Worm (Caenorhabditis elegans) whole organism, L2 larva: ENCODE data around the gene amt-4.

ENCODE experiments used
- C34F6.9 ChIP-seq: fragments of 150-350 bp; optimal IDR thresholded peaks from 2 replicates; lab custom pipeline; 2014; ENCODE audit warnings: missing biosample characterization, missing genetic modification characterization
- F13H6.1 ChIP-seq: sonication (generic microtip); optimal IDR thresholded peaks from 2 replicates; lab custom pipeline; 2016; ENCODE audit warnings: missing genetic modification characterization, missing compliant biosample characterization
- R02D3.7 ChIP-seq: fragments of 150-350 bp; optimal IDR thresholded peaks from 2 replicates; lab custom pipeline; 2014; ENCODE audit warnings: missing biosample characterization, missing genetic modification characterization
- Y55F3AM.14 ChIP-seq: fragments of 200-800 bp; sonication (Bioruptor generic); optimal IDR thresholded peaks from 2 replicates; lab custom pipeline; 2018; ENCODE audit warnings: mild to moderate bottlenecking, missing genetic modification characterization, missing compliant biosample characterization
- ZK546.5 ChIP-seq: sonication (generic microtip); optimal IDR thresholded peaks from 2 replicates; lab custom pipeline; 2017; ENCODE audit warnings: missing biosample characterization, missing genetic modification characterization
- alr-1 ChIP-seq: fragments of 150-350 bp; optimal IDR thresholded peaks from 2 replicates; lab custom pipeline; 2014; ENCODE audit warnings: missing biosample characterization, missing genetic modification characterization
- aly-2 ChIP-seq: fragments of 150-350 bp; optimal IDR thresholded peaks from 2 replicates; lab custom pipeline; 2014; ENCODE audit warnings: missing biosample characterization, missing genetic modification characterization
- ama-1 ChIP-seq: fragments of 150-350 bp; optimal IDR thresholded peaks from 2 replicates; lab custom pipeline; 2018; ENCODE audit warnings: inconsistent platforms
- blmp-1 ChIP-seq: sonication (generic microtip); optimal IDR thresholded peaks from 2 replicates; lab custom pipeline; 2017; ENCODE audit warnings: missing genetic modification characterization, mild to moderate bottlenecking, missing compliant biosample characterization, antibody characterized with exemption, moderate library complexity; ENCODE audit not compliant: insufficient read depth
- ceh-16 ChIP-seq: fragments of 150-350 bp; optimal IDR thresholded peaks from 2 replicates; lab custom pipeline; 2014; ENCODE audit warnings: missing biosample characterization, missing genetic modification characterization
- ceh-82 ChIP-seq: fragments of 150-350 bp; optimal IDR thresholded peaks from 2 replicates; lab custom pipeline; 2014; ENCODE audit warnings: missing biosample characterization, missing genetic modification characterization
- crh-2 ChIP-seq: sonication (generic microtip); optimal IDR thresholded peaks from 2 replicates; lab custom pipeline; 2017; ENCODE audit warnings: missing biosample characterization, missing genetic modification characterization
- dmd-4 ChIP-seq: sonication (generic microtip); optimal IDR thresholded peaks from 2 replicates; lab custom pipeline; 2017; ENCODE audit warnings: missing biosample characterization, missing genetic modification characterization
- egl-27 ChIP-seq: sonication (generic microtip); optimal IDR thresholded peaks from 3 replicates; lab custom pipeline; 2017; ENCODE audit warnings: missing biosample characterization, missing genetic modification reagents, missing genetic modification characterization
- elt-1 ChIP-seq: fragments of 150-350 bp; optimal IDR thresholded peaks from 2 replicates; lab custom pipeline; 2014; ENCODE audit warnings: missing biosample characterization, missing genetic modification characterization
- elt-3 ChIP-seq: sonication (generic microtip); optimal IDR thresholded peaks from 2 replicates; lab custom pipeline; 2017; ENCODE audit warnings: missing biosample characterization, missing genetic modification characterization
- fos-1 ChIP-seq: fragments of 150-350 bp; optimal IDR thresholded peaks from 2 replicates; lab custom pipeline; 2014; ENCODE audit warnings: missing biosample characterization, missing genetic modification characterization
- gmeb-1 ChIP-seq: fragments of 150-350 bp; optimal IDR thresholded peaks from 2 replicates; lab custom pipeline; 2014; ENCODE audit warnings: missing biosample characterization, missing genetic modification characterization
- lin-11 ChIP-seq: fragments of 150-350 bp; sonication (generic microtip); optimal IDR thresholded peaks from 2 replicates; lab custom pipeline; 2014; ENCODE audit warnings: missing biosample characterization, missing genetic modification characterization, inconsistent platforms, mixed read lengths
- lin-13 ChIP-seq: fragments of 150-350 bp; optimal IDR thresholded peaks from 2 replicates; lab custom pipeline; 2014; ENCODE audit warnings: missing biosample characterization, missing genetic modification reagents, missing genetic modification characterization
- lin-39 ChIP-seq: fragments of 150-350 bp; optimal IDR thresholded peaks from 2 replicates; lab custom pipeline; 2014; ENCODE audit warnings: missing biosample characterization, missing genetic modification reagents, missing genetic modification characterization
- mab-5 ChIP-seq: fragments of 150-350 bp; optimal IDR thresholded peaks from 2 replicates; lab custom pipeline; 2014; ENCODE audit warnings: missing biosample characterization, missing genetic modification characterization
- mbf-1 ChIP-seq: sonication (generic microtip); optimal IDR thresholded peaks from 2 replicates; lab custom pipeline; 2017; ENCODE audit warnings: missing biosample characterization, missing genetic modification characterization
- mdl-1 ChIP-seq, 2 experiments: fragments of 150-350 bp in 1 of 2; sonication (generic microtip) in 1 of 2; optimal IDR thresholded peaks; 2 replicates each; lab custom pipeline; 2017; ENCODE audit warnings: missing biosample characterization in 2 of 2, missing genetic modification characterization in 2 of 2
- nhr-10 ChIP-seq: sonication (generic microtip); optimal IDR thresholded peaks from 2 replicates; lab custom pipeline; 2017; ENCODE audit warnings: missing biosample characterization, missing genetic modification characterization
- nhr-11 ChIP-seq: fragments of 150-350 bp; optimal IDR thresholded peaks from 2 replicates; lab custom pipeline; 2014; ENCODE audit warnings: missing biosample characterization, missing genetic modification characterization
- nhr-12 ChIP-seq: fragments of 150-350 bp; optimal IDR thresholded peaks from 2 replicates; lab custom pipeline; 2014; ENCODE audit warnings: missing biosample characterization, missing genetic modification characterization
- nhr-129 ChIP-seq: fragments of 150-350 bp; optimal IDR thresholded peaks from 2 replicates; lab custom pipeline; 2014; ENCODE audit warnings: missing biosample characterization, missing genetic modification characterization
- nhr-23 ChIP-seq: fragments of 150-350 bp; optimal IDR thresholded peaks from 2 replicates; lab custom pipeline; 2014; ENCODE audit warnings: missing biosample characterization, missing genetic modification reagents, missing genetic modification characterization
- nhr-237 ChIP-seq: fragments of 150-350 bp; optimal IDR thresholded peaks from 2 replicates; lab custom pipeline; 2014; ENCODE audit warnings: missing biosample characterization, missing genetic modification characterization
- nhr-25 ChIP-seq: fragments of 150-350 bp; sonication (generic microtip); optimal IDR thresholded peaks from 3 replicates; lab custom pipeline; 2014; ENCODE audit warnings: missing biosample characterization, missing genetic modification characterization
- nhr-6 ChIP-seq: fragments of 150-350 bp; optimal IDR thresholded peaks from 2 replicates; lab custom pipeline; 2014; ENCODE audit warnings: missing biosample characterization, missing genetic modification characterization
- nhr-77 ChIP-seq: fragments of 150-350 bp; optimal IDR thresholded peaks from 2 replicates; lab custom pipeline; 2014; ENCODE audit warnings: missing biosample characterization, missing genetic modification characterization
- peb-1 ChIP-seq: fragments of 150-350 bp; optimal IDR thresholded peaks from 2 replicates; lab custom pipeline; 2014; ENCODE audit warnings: missing biosample characterization, missing genetic modification characterization
- sem-4 ChIP-seq: fragments of 150-350 bp; optimal IDR thresholded peaks from 2 replicates; lab custom pipeline; 2014; ENCODE audit warnings: missing biosample characterization, missing genetic modification reagents, missing genetic modification characterization
- skn-1 ChIP-seq: sonication (generic microtip); optimal IDR thresholded peaks from 2 replicates; lab custom pipeline; 2017; ENCODE audit warnings: missing biosample characterization, missing genetic modification characterization
- sma-3 ChIP-seq: sonication (generic microtip); optimal IDR thresholded peaks from 2 replicates; lab custom pipeline; 2016; ENCODE audit warnings: missing genetic modification reagents, missing genetic modification characterization, missing compliant biosample characterization
- sma-9 ChIP-seq, 2 experiments: fragments of 150-350 bp in 1 of 2; sonication (generic microtip) in 1 of 2; optimal IDR thresholded peaks; 2 replicates each; lab custom pipeline; 2014 to 2016; ENCODE audit warnings: missing genetic modification characterization in 2 of 2, mild to moderate bottlenecking in 1 of 2, missing biosample characterization in 1 of 2, missing compliant biosample characterization in 1 of 2, missing genetic modification reagents in 1 of 2, moderate library complexity in 1 of 2
- snpc-4 ChIP-seq: fragments of 150-350 bp; optimal IDR thresholded peaks from 2 replicates; lab custom pipeline; 2014; ENCODE audit warnings: missing biosample characterization, missing genetic modification characterization
- unc-39 ChIP-seq: fragments of 150-350 bp; optimal IDR thresholded peaks from 2 replicates; lab custom pipeline; 2014; ENCODE audit warnings: missing biosample characterization, missing genetic modification characterization
- unc-55 ChIP-seq: fragments of 150-350 bp; sonication (generic microtip); optimal IDR thresholded peaks from 3 replicates; lab custom pipeline; 2014; ENCODE audit warnings: missing biosample characterization, missing genetic modification reagents, missing genetic modification characterization
- unc-62 ChIP-seq: fragments of 150-350 bp; optimal IDR thresholded peaks from 2 replicates; lab custom pipeline; 2014; ENCODE audit warnings: missing biosample characterization, missing genetic modification reagents, missing genetic modification characterization
- zag-1 ChIP-seq: fragments of 150-350 bp; optimal IDR thresholded peaks from 2 replicates; lab custom pipeline; 2014; ENCODE audit warnings: missing biosample characterization, missing genetic modification characterization
- ztf-1 ChIP-seq: fragments of 200-800 bp; sonication (Bioruptor generic); conservative IDR thresholded peaks from 2 replicates; pipeline ENCODE4 v1.3.6; 2022; ENCODE audit warnings: missing genetic modification characterization, missing compliant biosample characterization
- ztf-11 ChIP-seq: sonication (generic microtip); optimal IDR thresholded peaks from 2 replicates; lab custom pipeline; 2017; ENCODE audit warnings: missing biosample characterization, missing genetic modification characterization

amt-4 gene

ce11 chrX:4578581-4578980 lies 13.5 kb downstream of the amt-4 start:
- TF ChIP-seq ZK546.5 (tag; lab: Kevin White, UChicago) (no peak), dmd-4 (no peak), egl-27 (tag; lab: Kevin White, UChicago) (no peak), aly-2 (tag; lab: Kevin White, UChicago) (no peak), mdl-1 (tag; optimal IDR thresholded peaks at IDR 0.05; lab: Kevin White, UChicago) (no peak), sma-3 (GFP tag; lab: Kevin White, UChicago) (no peak), sma-9 (GFP tag; optimal IDR thresholded peaks at IDR 0.05; lab: Kevin White, UChicago) (no peak), sma-9 (tag; optimal IDR thresholded peaks at IDR 0.05; lab: Kevin White, UChicago) (no peak), C34F6.9 (tag; lab: Kevin White, UChicago) (no peak), lin-39 (tag; lab: Kevin White, UChicago) (no peak), snpc-4 (tag; lab: Kevin White, UChicago) (no peak)

ce11 chrX:4585579-4585978 lies 20.5 kb downstream of the amt-4 start, which contains the start of gene C05E11.7:
TSS of gene C05E11.7 (minus strand) at chrX:4585679.
- TF ChIP-seq unc-55 (no peak), mbf-1 (no peak), nhr-237 (tag; lab: Kevin White, UChicago) (no peak), elt-3 (tag; lab: Kevin White, UChicago) (no peak), peb-1 (tag; lab: Kevin White, UChicago) (no peak), ztf-1 (no peak), ztf-11 (tag; lab: Kevin White, UChicago) (no peak)

ce11 chrX:4586617-4587016 lies 21.5 kb downstream of the amt-4 start, which contains the start of gene C05E11.2:
TSS of gene C05E11.2 (plus strand) at chrX:4586917.
- TF ChIP-seq dmd-4 (no peak), sem-4 (tag; lab: Kevin White, UChicago) (no peak), mdl-1 (tag; optimal IDR thresholded peaks at IDR 0.05; lab: Kevin White, UChicago) (no peak), ztf-11 (tag; lab: Kevin White, UChicago) (no peak), unc-62 (GFP tag; lab: Kevin White, UChicago) (no peak), ama-1 (lab: Kevin White, UChicago) (no peak), nhr-23 (tag; lab: Kevin White, UChicago) (no peak), fos-1 (no peak), ceh-16 (no peak), nhr-6 (tag; lab: Kevin White, UChicago) (no peak), unc-55 (no peak), zag-1 (tag; lab: Kevin White, UChicago) (no peak), F13H6.1 (no peak), nhr-237 (tag; lab: Kevin White, UChicago) (no peak), sma-9 (GFP tag; optimal IDR thresholded peaks at IDR 0.05; lab: Kevin White, UChicago) (no peak), sma-9 (tag; optimal IDR thresholded peaks at IDR 0.05; lab: Kevin White, UChicago) (no peak), unc-39 (no peak), ztf-1 (no peak)

- peak; percentile 67 for TF ChIP-seq unc-55
- no peak for TF ChIP-seq snpc-4 (tag; lab: Kevin White, UChicago)
- TF ChIP-seq crh-2 (tag; lab: Kevin White, UChicago): peak; percentile 53
- TF ChIP-seq R02D3.7 (tag; lab: Kevin White, UChicago): no peak
- no peak for TF ChIP-seq mab-5 (tag; lab: Kevin White, UChicago)
- peak; percentile 35 for TF ChIP-seq sem-4 (tag; lab: Kevin White, UChicago)
- TF ChIP-seq skn-1 (tag; lab: Kevin White, UChicago): no peak
- no peak for TF ChIP-seq lin-11
- TF ChIP-seq nhr-12 (tag; lab: Kevin White, UChicago): no peak
- TF ChIP-seq Y55F3AM.14 (GFP tag; lab: Kevin White, UChicago): no peak
- peak; percentile 8 for TF ChIP-seq F13H6.1
- no peak for TF ChIP-seq elt-1 (tag; lab: Kevin White, UChicago)
- TF ChIP-seq lin-39 (tag; lab: Kevin White, UChicago): no peak
- TF ChIP-seq nhr-23 (tag; lab: Kevin White, UChicago): no peak
- no peak for TF ChIP-seq ceh-16
- no peak for TF ChIP-seq peb-1 (tag; lab: Kevin White, UChicago)
- no peak for TF ChIP-seq nhr-6 (tag; lab: Kevin White, UChicago)
- TF ChIP-seq ama-1 (lab: Kevin White, UChicago): no peak
- no peak for TF ChIP-seq nhr-77 (tag; lab: Kevin White, UChicago)
- no peak for TF ChIP-seq nhr-10
- TF ChIP-seq elt-3 (tag; lab: Kevin White, UChicago): no peak
- TF ChIP-seq mbf-1: no peak
- TF ChIP-seq alr-1 (tag; lab: Kevin White, UChicago): no peak
- TF ChIP-seq gmeb-1 (tag; lab: Kevin White, UChicago): no peak
- TF ChIP-seq unc-39: no peak
- TF ChIP-seq dmd-4: no peak
- no peak for TF ChIP-seq ceh-82
- peak; percentile 12 for TF ChIP-seq lin-13 (GFP tag; lab: Kevin White, UChicago)
- TF ChIP-seq nhr-25 (tag; lab: Kevin White, UChicago): no peak
- no peak for TF ChIP-seq unc-62 (GFP tag; lab: Kevin White, UChicago)
- TF ChIP-seq nhr-129: peak; percentile 44
- TF ChIP-seq blmp-1: no peak
- TF ChIP-seq ZK546.5 (tag; lab: Kevin White, UChicago): no peak
- TF ChIP-seq sma-3 (GFP tag; lab: Kevin White, UChicago): peak; percentile 30
- peak; percentile 63 for TF ChIP-seq C34F6.9 (tag; lab: Kevin White, UChicago)
- no peak for TF ChIP-seq fos-1
- no peak for TF ChIP-seq nhr-11
- no peak for TF ChIP-seq egl-27 (tag; lab: Kevin White, UChicago)
Measured at ce11 chrX:4587934-4588333, 22.8 kb downstream of the amt-4 start.
